Worm (Caenorhabditis elegans): ENCODE results near the gene ntl-4.
A peak's percentile ranks its signal among the peaks of the same experiment; 100 is the strongest.

Gene ntl-4

ce11 chrIV:7910197-7910735 is at the start of gene ntl-4, which contains the start of gene npp-27:
Gene ntl-4, plus strand, starts transcription at chrIV:7910575.
Gene npp-27, minus strand, starts transcription at chrIV:7910247.
- TF ChIP-seq nhr-10 (tag; optimal IDR thresholded peaks at IDR 0.05) (no peak), sma-9 (GFP tag; optimal IDR thresholded peaks at IDR 0.05) (peak; percentile 26), sma-9 (tag; optimal IDR thresholded peaks at IDR 0.05) (no peak), nhr-11 (tag; optimal IDR thresholded peaks at IDR 0.05) (no peak), lsy-2 (tag; optimal IDR thresholded peaks at IDR 0.05) (peak in 1 of 2 experiments; percentile 38), nhr-77 (tag; optimal IDR thresholded peaks at IDR 0.05) (no peak), unc-62 (GFP tag; optimal IDR thresholded peaks at IDR 0.05) (no peak), elt-3 (tag; optimal IDR thresholded peaks at IDR 0.05) (no peak), F13H6.1 (tag; optimal IDR thresholded peaks at IDR 0.05) (peak; percentile 13), mbf-1 (tag; optimal IDR thresholded peaks at IDR 0.05) (no peak), ztf-4 (tag; optimal IDR thresholded peaks at IDR 0.05) (peak; percentile 16), dmd-4 (tag; optimal IDR thresholded peaks at IDR 0.05) (no peak), ceh-82 (tag; optimal IDR thresholded peaks at IDR 0.05) (no peak), C34F6.9 (tag; optimal IDR thresholded peaks at IDR 0.05) (peak; percentile 72), zag-1 (tag; optimal IDR thresholded peaks at IDR 0.05) (no peak), R02D3.7 (tag; optimal IDR thresholded peaks at IDR 0.05) (no peak), egl-27 (tag; optimal IDR thresholded peaks at IDR 0.05) (no peak), mdl-1 (tag; optimal IDR thresholded peaks at IDR 0.05) (no peak), unc-55 (GFP tag; optimal IDR thresholded peaks at IDR 0.05) (peak; percentile 41), lin-13 (GFP tag; optimal IDR thresholded peaks at IDR 0.05) (peak; percentile 22), sma-3 (GFP tag; optimal IDR thresholded peaks at IDR 0.05) (no peak), ztf-11 (tag; optimal IDR thresholded peaks at IDR 0.05) (no peak), blmp-1 (tag; optimal IDR thresholded peaks at IDR 0.05; ENCODE audit: insufficient read depth) (no peak), nhr-129 (tag; optimal IDR thresholded peaks at IDR 0.05) (peak; percentile 30), ZK546.5 (tag; optimal IDR thresholded peaks at IDR 0.05) (no peak), nhr-21 (tag; optimal IDR thresholded peaks at IDR 0.05) (no peak), nhr-6 (tag; optimal IDR thresholded peaks at IDR 0.05) (no peak), mab-5 (tag; optimal IDR thresholded peaks at IDR 0.05) (no peak), Y55F3AM.14 (GFP tag; optimal IDR thresholded peaks at IDR 0.05) (no peak), nhr-237 (tag; optimal IDR thresholded peaks at IDR 0.05) (no peak), nhr-25 (tag; optimal IDR thresholded peaks at IDR 0.05) (peak; percentile 3), gmeb-1 (tag; optimal IDR thresholded peaks at IDR 0.05) (no peak), skn-1 (tag; optimal IDR thresholded peaks at IDR 0.05) (no peak), ama-1 (optimal IDR thresholded peaks at IDR 0.05) (peak; percentile 29), unc-39 (tag; optimal IDR thresholded peaks at IDR 0.05) (no peak), crh-2 (tag; optimal IDR thresholded peaks at IDR 0.05) (peak; percentile 50), nhr-23 (tag; optimal IDR thresholded peaks at IDR 0.05) (no peak), fos-1 (tag; optimal IDR thresholded peaks at IDR 0.05) (no peak), nhr-12 (tag; optimal IDR thresholded peaks at IDR 0.05) (no peak), elt-1 (tag; optimal IDR thresholded peaks at IDR 0.05) (no peak), ceh-16 (tag; optimal IDR thresholded peaks at IDR 0.05) (no peak), snpc-4 (tag; optimal IDR thresholded peaks at IDR 0.05) (no peak), sem-4 (tag; optimal IDR thresholded peaks at IDR 0.05) (no peak), aly-2 (tag; optimal IDR thresholded peaks at IDR 0.05) (no peak)

DNA sequence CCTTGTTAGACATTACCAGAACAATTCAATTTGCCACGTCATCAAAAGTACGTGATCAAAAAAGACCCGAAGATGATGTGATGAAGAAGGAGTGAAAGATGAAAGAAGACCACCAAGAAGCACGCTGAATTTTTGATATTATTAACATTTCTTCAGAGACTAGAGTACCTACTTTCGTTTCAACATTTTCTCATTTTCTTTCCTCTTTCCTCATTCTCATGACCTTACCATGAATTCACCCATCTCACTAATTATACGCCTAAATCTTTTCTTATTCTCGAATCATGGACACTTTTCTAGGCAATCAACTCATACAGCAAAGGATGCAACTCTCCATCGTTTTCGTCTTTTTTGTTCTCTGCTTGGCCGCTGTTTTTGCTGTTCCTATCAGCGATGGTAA is 41.8 kb upstream of the ntl-4 start, which contains the start of gene flp-10:
Gene flp-10 (plus strand): TSS at position 301 of the 400 bp plus-strand sequence.
- no peak for TF ChIP-seq nhr-6 (tag; optimal IDR thresholded peaks at IDR 0.05)
- TF ChIP-seq ztf-1 (GFP tag; conservative IDR thresholded peaks at IDR 0.05) = no peak
- no peak for TF ChIP-seq mdl-1 (tag; optimal IDR thresholded peaks at IDR 0.05)
- no peak for TF ChIP-seq sem-4 (tag; optimal IDR thresholded peaks at IDR 0.05)
- no peak for TF ChIP-seq nhr-12 (tag; optimal IDR thresholded peaks at IDR 0.05)
- TF ChIP-seq dmd-4 (tag; optimal IDR thresholded peaks at IDR 0.05) = no peak
- TF ChIP-seq nhr-11 (tag; optimal IDR thresholded peaks at IDR 0.05) = no peak
- no peak for TF ChIP-seq lin-39 (tag; optimal IDR thresholded peaks at IDR 0.05)
- no peak for TF ChIP-seq F13H6.1 (tag; optimal IDR thresholded peaks at IDR 0.05)
- TF ChIP-seq elt-3 (tag; optimal IDR thresholded peaks at IDR 0.05) = no peak
- no peak for TF ChIP-seq elt-1 (tag; optimal IDR thresholded peaks at IDR 0.05)
- no peak for TF ChIP-seq skn-1 (tag; optimal IDR thresholded peaks at IDR 0.05)
